Worm (Caenorhabditis elegans) whole organism, L3 larva: Measurements from ENCODE around the gene dpy-2.

Experiments used
- R02D3.7 ChIP-seq: fragments of 150-350 bp; optimal IDR thresholded peaks from 2 replicates; lab custom pipeline; 2014; ENCODE audit warnings: missing biosample characterization, missing genetic modification characterization
- ZK546.5 ChIP-seq: sonication (generic microtip); optimal IDR thresholded peaks from 2 replicates; lab custom pipeline; 2017; ENCODE audit warnings: missing biosample characterization, missing genetic modification characterization
- aly-2 ChIP-seq: fragments of 150-350 bp; optimal IDR thresholded peaks from 2 replicates; lab custom pipeline; 2014; ENCODE audit warnings: missing biosample characterization, missing genetic modification characterization
- ceh-28 ChIP-seq: fragments of 150-350 bp; optimal IDR thresholded peaks from 2 replicates; lab custom pipeline; 2014; ENCODE audit warnings: missing biosample characterization, missing genetic modification reagents, missing genetic modification characterization
- ceh-82 ChIP-seq: fragments of 150-350 bp; optimal IDR thresholded peaks from 2 replicates; lab custom pipeline; 2014; ENCODE audit warnings: missing biosample characterization, missing genetic modification characterization
- ceh-9 ChIP-seq: sonication (generic microtip); optimal IDR thresholded peaks from 2 replicates; lab custom pipeline; 2018; ENCODE audit warnings: missing biosample characterization, missing genetic modification characterization
- daf-12 ChIP-seq: fragments of 150-350 bp; optimal IDR thresholded peaks from 2 replicates; lab custom pipeline; 2014; ENCODE audit warnings: missing biosample characterization, missing genetic modification reagents, missing genetic modification characterization
- egl-5 ChIP-seq: fragments of 150-350 bp; optimal IDR thresholded peaks from 2 replicates; lab custom pipeline; 2017; ENCODE audit warnings: missing biosample characterization, missing genetic modification reagents, missing genetic modification characterization, inconsistent platforms
- elt-2 ChIP-seq: sonication (generic microtip); optimal IDR thresholded peaks from 2 replicates; lab custom pipeline; 2016; ENCODE audit warnings: missing genetic modification reagents, mild to moderate bottlenecking, missing genetic modification characterization, missing compliant biosample characterization
- elt-3 ChIP-seq, 3 experiments: fragments of 150-350 bp in 1 of 3; sonication (generic microtip) in 2 of 3; optimal IDR thresholded peaks; 2 replicates in 2 of 3; 4 replicates in 1 of 3; lab custom pipeline; 2014 to 2017; ENCODE audit warnings: missing biosample characterization in 3 of 3, missing genetic modification characterization in 3 of 3
- fkh-10 ChIP-seq: sonication (generic microtip); optimal IDR thresholded peaks from 2 replicates; lab custom pipeline; 2017; ENCODE audit warnings: missing biosample characterization, missing genetic modification reagents, missing genetic modification characterization
- fkh-2 ChIP-seq: fragments of 150-350 bp; optimal IDR thresholded peaks from 2 replicates; lab custom pipeline; 2014; ENCODE audit warnings: missing biosample characterization, missing genetic modification reagents, missing genetic modification characterization
- fos-1 ChIP-seq: fragments of 150-350 bp; optimal IDR thresholded peaks from 2 replicates; lab custom pipeline; 2014; ENCODE audit warnings: missing biosample characterization, missing genetic modification characterization
- hmg-11 ChIP-seq: sonication (generic microtip); optimal IDR thresholded peaks from 2 replicates; lab custom pipeline; 2016; ENCODE audit warnings: missing genetic modification characterization, missing compliant biosample characterization
- lin-15B ChIP-seq: fragments of 150-350 bp; optimal IDR thresholded peaks from 2 replicates; lab custom pipeline; 2014; ENCODE audit warnings: missing biosample characterization, missing genetic modification characterization
- lin-39 ChIP-seq: fragments of 150-350 bp; optimal IDR thresholded peaks from 2 replicates; lab custom pipeline; 2018; ENCODE audit warnings: missing biosample characterization, missing genetic modification reagents, missing genetic modification characterization
- mdl-1 ChIP-seq: fragments of 150-350 bp; optimal IDR thresholded peaks from 2 replicates; lab custom pipeline; 2014; ENCODE audit warnings: missing biosample characterization, missing genetic modification characterization
- mml-1 ChIP-seq: fragments of 150-350 bp; sonication (generic microtip); optimal IDR thresholded peaks from 3 replicates; lab custom pipeline; 2014; ENCODE audit warnings: missing biosample characterization, missing genetic modification characterization
- nfya-1 ChIP-seq: sonication (generic microtip); optimal IDR thresholded peaks from 2 replicates; lab custom pipeline; 2017; ENCODE audit warnings: missing genetic modification characterization, mild to moderate bottlenecking, missing compliant biosample characterization, antibody characterized with exemption, moderate library complexity; ENCODE audit not compliant: insufficient read depth
- nhr-12 ChIP-seq: fragments of 150-350 bp; optimal IDR thresholded peaks from 2 replicates; lab custom pipeline; 2014; ENCODE audit warnings: missing biosample characterization, missing genetic modification characterization
- nhr-23 ChIP-seq: fragments of 150-350 bp; optimal IDR thresholded peaks from 2 replicates; lab custom pipeline; 2014; ENCODE audit warnings: missing biosample characterization, missing genetic modification reagents, missing genetic modification characterization
- nhr-25 ChIP-seq: sonication (generic microtip); optimal IDR thresholded peaks from 2 replicates; lab custom pipeline; 2017; ENCODE audit warnings: missing biosample characterization, missing genetic modification characterization
- nhr-28 ChIP-seq: fragments of 150-350 bp; optimal IDR thresholded peaks from 2 replicates; lab custom pipeline; 2014; ENCODE audit warnings: missing biosample characterization, missing genetic modification characterization
- nhr-43 ChIP-seq: sonication (generic microtip); optimal IDR thresholded peaks from 2 replicates; lab custom pipeline; 2016; ENCODE audit warnings: mild to moderate bottlenecking, missing genetic modification characterization, missing compliant biosample characterization; ENCODE audit not compliant: poor library complexity, severe bottlenecking
- nhr-67 ChIP-seq: fragments of 150-350 bp; optimal IDR thresholded peaks from 2 replicates; lab custom pipeline; 2014; ENCODE audit warnings: missing biosample characterization, missing genetic modification characterization
- pha-4 ChIP-seq: fragments of 150-350 bp; optimal IDR thresholded peaks from 2 replicates; lab custom pipeline; 2014; ENCODE audit warnings: missing biosample characterization, missing genetic modification reagents, missing genetic modification characterization
- pqm-1 ChIP-seq: fragments of 150-350 bp; optimal IDR thresholded peaks from 2 replicates; lab custom pipeline; 2017; ENCODE audit warnings: missing biosample characterization, missing genetic modification characterization, inconsistent platforms
- skn-1 ChIP-seq: fragments of 150-350 bp; optimal IDR thresholded peaks from 2 replicates; lab custom pipeline; 2014; ENCODE audit warnings: missing biosample characterization, missing genetic modification characterization
- snpc-4 ChIP-seq: fragments of 150-350 bp; optimal IDR thresholded peaks from 2 replicates; lab custom pipeline; 2014; ENCODE audit warnings: missing biosample characterization, missing genetic modification characterization
- unc-62 ChIP-seq: fragments of 150-350 bp; sonication (generic microtip); optimal IDR thresholded peaks from 4 replicates; lab custom pipeline; 2014; ENCODE audit warnings: missing biosample characterization, missing genetic modification reagents, missing genetic modification characterization
- zag-1 ChIP-seq: fragments of 150-350 bp; optimal IDR thresholded peaks from 2 replicates; lab custom pipeline; 2014; ENCODE audit warnings: missing biosample characterization, missing genetic modification characterization
- ztf-11 ChIP-seq: fragments of 150-350 bp; optimal IDR thresholded peaks from 2 replicates; lab custom pipeline; 2014; ENCODE audit warnings: missing biosample characterization, missing genetic modification characterization
- ztf-4 ChIP-seq: fragments of 150-350 bp; optimal IDR thresholded peaks from 2 replicates; lab custom pipeline; 2014; ENCODE audit warnings: missing biosample characterization, missing genetic modification characterization

Gene dpy-2

DNA sequence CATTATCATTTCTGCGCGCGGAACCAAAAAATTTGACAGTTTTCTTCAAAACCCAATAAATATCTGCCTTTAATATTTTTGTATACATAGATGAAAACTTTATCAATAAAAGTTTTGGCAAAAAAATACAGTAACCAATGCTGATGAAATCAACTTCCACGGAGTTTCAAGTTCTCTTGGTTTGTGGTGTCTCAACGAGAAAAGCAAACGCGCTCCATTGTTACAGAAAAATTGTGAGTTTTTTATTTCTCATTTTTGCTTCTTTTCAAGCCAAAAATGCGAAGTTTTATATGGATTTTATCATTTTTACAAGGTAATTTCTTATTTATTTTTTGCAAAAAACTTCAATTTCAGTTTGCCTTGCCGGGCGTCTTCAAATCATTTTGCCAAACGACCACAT lies 20.6 kb downstream of the dpy-2 start, which contains the start of gene T14B4.3 (continued):
- TF ChIP-seq pqm-1 (peak; percentile 54), ZK546.5 (no peak)

- TF ChIP-seq lin-39 (tag; lab: Kevin White, UChicago) (no peak), daf-12 (no peak)
- TF ChIP-seq, all 47 proteins: peak for 0
These were observed 22.0 kb downstream of the dpy-2 start, which contains the start of gene mrps-18.C for ce11 chrII:6736066-6736465. TSS of gene mrps-18.C (plus strand) at chrII:6736203.

ce11 chrII:6736604-6737003 lies 22.5 kb downstream of the dpy-2 start, which contains the start of gene T14B4.1:
TSS of gene T14B4.1 (plus strand) at chrII:6736904.
- TF ChIP-seq mdl-1 (tag; lab: Kevin White, UChicago) (no peak), pha-4 (tag; lab: Kevin White, UChicago) (no peak), zag-1 (tag; lab: Kevin White, UChicago) (no peak), ztf-11 (no peak), fkh-10 (GFP tag; lab: Kevin White, UChicago) (no peak), skn-1 (no peak), hmg-11 (tag; lab: Kevin White, UChicago) (no peak)

DNA sequence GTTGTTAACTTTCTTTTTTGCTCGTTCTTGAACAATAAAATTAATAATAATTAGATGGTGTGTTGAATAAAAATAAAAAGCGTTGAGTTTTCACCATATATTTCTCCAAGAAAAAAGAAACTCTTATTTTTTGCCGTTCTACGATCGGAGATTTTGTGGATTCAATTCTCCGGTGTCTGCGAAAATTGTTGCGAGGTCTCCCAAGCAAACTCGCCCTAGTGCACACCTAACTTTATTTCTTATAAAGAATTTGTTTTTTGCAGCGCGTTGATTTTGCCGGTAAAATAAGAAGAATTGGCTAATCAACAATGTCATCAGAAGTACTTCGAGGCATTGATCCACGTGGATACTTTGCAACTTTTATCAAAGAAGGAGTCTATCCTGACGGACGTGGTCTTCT lies 27.3 kb downstream of the dpy-2 start, which contains the start of gene exos-8:
Gene exos-8, plus strand, starts transcription at position 264 of the 400 bp plus-strand sequence.
- TF ChIP-seq unc-62 (GFP tag; lab: Kevin White, UChicago) (no peak), fos-1 (tag; lab: Kevin White, UChicago) (no peak), pha-4 (tag; lab: Kevin White, UChicago) (peak; percentile 80), nhr-67 (no peak), nhr-23 (tag; lab: Kevin White, UChicago) (peak; percentile 50), elt-3 (tag; optimal IDR thresholded peaks at IDR 0.05; lab: Kevin White, UChicago) (no peak), daf-12 (no peak), ceh-9 (no peak), snpc-4 (tag; lab: Kevin White, UChicago) (no peak), nhr-43 (tag; lab: Kevin White, UChicago) (peak; percentile 54), zag-1 (tag; lab: Kevin White, UChicago) (no peak), ztf-4 (tag; lab: Kevin White, UChicago) (no peak), nhr-25 (tag; lab: Kevin White, UChicago) (peak; percentile 40), pqm-1 (peak; percentile 49), egl-5 (peak; percentile 61), fkh-2 (tag; lab: Kevin White, UChicago) (no peak), ceh-82 (no peak), nhr-28 (tag; lab: Kevin White, UChicago) (no peak), aly-2 (tag; lab: Kevin White, UChicago) (no peak), hmg-11 (tag; lab: Kevin White, UChicago) (no peak), ZK546.5 (no peak), mml-1 (tag; lab: Kevin White, UChicago) (no peak), R02D3.7 (tag; lab: Kevin White, UChicago) (peak; percentile 12), ztf-11 (no peak), nfya-1 (tag; lab: Kevin White, UChicago) (peak; percentile 65), nhr-12 (tag; lab: Kevin White, UChicago) (no peak), lin-15B (tag; lab: Kevin White, UChicago) (peak; percentile 83), elt-2 (tag; lab: Kevin White, UChicago) (peak; percentile 37)
- TF ChIP-seq, all 47 proteins: peak for 10

- TF ChIP-seq zag-1 (tag; lab: Kevin White, UChicago) (no peak), ceh-28 (tag; lab: Kevin White, UChicago) (no peak), R02D3.7 (tag; lab: Kevin White, UChicago) (no peak), elt-3 (tag; optimal IDR thresholded peaks at IDR 0.05; lab: Kevin White, UChicago) (no peak), unc-62 (GFP tag; lab: Kevin White, UChicago) (no peak)
- TF ChIP-seq, all 47 proteins: peak for 0
These were observed 28.5 kb downstream of the dpy-2 start, which contains the start of gene F41G3.6 for ce11 chrII:6742614-6743013. TSS of gene F41G3.6 (plus strand) at chrII:6742914.
